Worm (Caenorhabditis elegans) whole organism, late embryonic: ENCODE results near the gene F55C12.19.
A peak's percentile ranks its signal among the peaks of the same experiment; 100 is the strongest.

Experiments used
- C08G9.2 ChIP-seq: sonication (generic microtip); optimal IDR thresholded peaks from 2 replicates; lab custom pipeline; 2016; ENCODE audit warnings: mild to moderate bottlenecking, missing genetic modification characterization, moderate library complexity, missing compliant biosample characterization
- F13H6.1 ChIP-seq: sonication (generic microtip); optimal IDR thresholded peaks from 2 replicates; lab custom pipeline; 2016; ENCODE audit warnings: missing genetic modification characterization, missing compliant biosample characterization
- K02D7.2 ChIP-seq: sonication (generic microtip); optimal IDR thresholded peaks from 2 replicates; lab custom pipeline; 2017; ENCODE audit warnings: mild to moderate bottlenecking, missing genetic modification characterization, missing compliant biosample characterization
- T23F11.4 ChIP-seq: fragments of 200-800 bp; sonication (Bioruptor generic); optimal IDR thresholded peaks from 2 replicates; lab custom pipeline; 2018; ENCODE audit warnings: mild to moderate bottlenecking, missing genetic modification characterization, missing compliant biosample characterization
- ama-1 ChIP-seq: fragments of 150-350 bp; optimal IDR thresholded peaks from 2 replicates; lab custom pipeline; 2014
- ceh-2 ChIP-seq: sonication (generic microtip); optimal IDR thresholded peaks from 2 replicates; lab custom pipeline; 2016; ENCODE audit warnings: missing genotype, missing genetic modification characterization, missing compliant biosample characterization
- ceh-22 ChIP-seq: sonication (generic microtip); optimal IDR thresholded peaks from 2 replicates; lab custom pipeline; 2017; ENCODE audit warnings: missing biosample characterization, missing genetic modification characterization
- ceh-30 ChIP-seq: fragments of 150-350 bp; optimal IDR thresholded peaks from 2 replicates; lab custom pipeline; 2014; ENCODE audit warnings: missing biosample characterization, missing genetic modification characterization
- ceh-34 ChIP-seq: sonication (generic microtip); optimal IDR thresholded peaks from 2 replicates; lab custom pipeline; 2016; ENCODE audit warnings: mild to moderate bottlenecking, missing genetic modification characterization, missing compliant biosample characterization
- ceh-48 ChIP-seq: sonication (generic microtip); optimal IDR thresholded peaks from 2 replicates; lab custom pipeline; 2016; ENCODE audit warnings: missing genetic modification characterization, inconsistent platforms, missing compliant biosample characterization
- ceh-9 ChIP-seq: sonication (generic microtip); optimal IDR thresholded peaks from 2 replicates; lab custom pipeline; 2016; ENCODE audit warnings: mild to moderate bottlenecking, missing genetic modification characterization, inconsistent platforms, missing compliant biosample characterization
- che-1 ChIP-seq: sonication (generic microtip); optimal IDR thresholded peaks from 2 replicates; lab custom pipeline; 2016; ENCODE audit warnings: mild to moderate bottlenecking, missing genetic modification characterization, missing compliant biosample characterization
- dmd-4 ChIP-seq: sonication (generic microtip); optimal IDR thresholded peaks from 2 replicates; lab custom pipeline; 2016; ENCODE audit warnings: borderline replicate concordance, missing genetic modification characterization, missing compliant biosample characterization
- dve-1 ChIP-seq: sonication (generic microtip); optimal IDR thresholded peaks from 2 replicates; lab custom pipeline; 2017; ENCODE audit warnings: antibody characterized with exemption, mild to moderate bottlenecking, missing genetic modification characterization, missing compliant biosample characterization
- elt-4 ChIP-seq: sonication (generic microtip); optimal IDR thresholded peaks from 2 replicates; lab custom pipeline; 2016; ENCODE audit warnings: missing genetic modification characterization, missing compliant biosample characterization
- eyg-1 ChIP-seq: sonication (generic microtip); optimal IDR thresholded peaks from 2 replicates; lab custom pipeline; 2016; ENCODE audit warnings: missing genotype, missing genetic modification characterization, missing compliant biosample characterization
- fkh-10 ChIP-seq: fragments of 150-350 bp; optimal IDR thresholded peaks from 2 replicates; lab custom pipeline; 2014; ENCODE audit warnings: missing biosample characterization, missing genetic modification reagents, missing genetic modification characterization
- fkh-6 ChIP-seq: sonication (generic microtip); optimal IDR thresholded peaks from 2 replicates; lab custom pipeline; 2016; ENCODE audit warnings: missing genetic modification characterization, missing compliant biosample characterization
- gmeb-2 ChIP-seq: sonication (generic microtip); optimal IDR thresholded peaks from 2 replicates; lab custom pipeline; 2016; ENCODE audit warnings: missing genetic modification characterization, inconsistent platforms, missing compliant biosample characterization
- hlh-13 ChIP-seq: fragments of 200-800 bp; sonication (Bioruptor generic); optimal IDR thresholded peaks from 2 replicates; lab custom pipeline; 2018; ENCODE audit warnings: mild to moderate bottlenecking, missing genetic modification characterization, missing compliant biosample characterization
- hlh-15 ChIP-seq: sonication (generic microtip); optimal IDR thresholded peaks from 2 replicates; lab custom pipeline; 2016; ENCODE audit warnings: missing genetic modification characterization, missing compliant biosample characterization
- hlh-30 ChIP-seq: sonication (generic microtip); optimal IDR thresholded peaks from 2 replicates; lab custom pipeline; 2017; ENCODE audit warnings: antibody characterized with exemption, missing genetic modification characterization, missing compliant biosample characterization; ENCODE audit not compliant: insufficient read depth
- hlh-6 ChIP-seq: sonication (generic microtip); optimal IDR thresholded peaks from 2 replicates; lab custom pipeline; 2016; ENCODE audit warnings: missing genotype, missing genetic modification characterization, missing compliant biosample characterization
- hlh-8 ChIP-seq: sonication (generic microtip); optimal IDR thresholded peaks from 2 replicates; lab custom pipeline; 2016; ENCODE audit warnings: missing genotype, missing genetic modification characterization, missing compliant biosample characterization
- lin-11 ChIP-seq: fragments of 200-800 bp; sonication (Bioruptor generic); optimal IDR thresholded peaks from 2 replicates; lab custom pipeline; 2018; ENCODE audit warnings: mild to moderate bottlenecking, missing genetic modification characterization, missing compliant biosample characterization
- mec-3 ChIP-seq: sonication (generic microtip); optimal IDR thresholded peaks from 2 replicates; lab custom pipeline; 2016; ENCODE audit warnings: borderline replicate concordance, missing genetic modification characterization, missing compliant biosample characterization
- nfya-1 ChIP-seq: sonication (generic microtip); optimal IDR thresholded peaks from 2 replicates; lab custom pipeline; 2017; ENCODE audit warnings: missing genetic modification characterization, mild to moderate bottlenecking, missing compliant biosample characterization, antibody characterized with exemption, moderate library complexity
- nhr-11 ChIP-seq: fragments of 150-350 bp; optimal IDR thresholded peaks from 2 replicates; lab custom pipeline; 2014; ENCODE audit warnings: missing biosample characterization, missing genetic modification characterization
- nhr-232 ChIP-seq: sonication (generic microtip); optimal IDR thresholded peaks from 2 replicates; lab custom pipeline; 2016; ENCODE audit warnings: missing genetic modification characterization, missing compliant biosample characterization
- pag-3 ChIP-seq: sonication (generic microtip); optimal IDR thresholded peaks from 2 replicates; lab custom pipeline; 2016; ENCODE audit warnings: missing compliant biosample characterization, missing genetic modification characterization, borderline replicate concordance
- pat-9 ChIP-seq: fragments of 200-800 bp; sonication (Bioruptor generic); optimal IDR thresholded peaks from 2 replicates; lab custom pipeline; 2018; ENCODE audit warnings: mild to moderate bottlenecking, missing genetic modification characterization, moderate library complexity, missing compliant biosample characterization
- pax-1 ChIP-seq: fragments of 150-350 bp; optimal IDR thresholded peaks from 2 replicates; lab custom pipeline; 2014; ENCODE audit warnings: missing biosample characterization, missing genetic modification characterization
- pros-1 ChIP-seq: fragments of 150-350 bp; optimal IDR thresholded peaks from 2 replicates; lab custom pipeline; 2014; ENCODE audit warnings: missing biosample characterization, missing genetic modification reagents, missing genetic modification characterization
- rnt-1 ChIP-seq: sonication (generic microtip); optimal IDR thresholded peaks from 2 replicates; lab custom pipeline; 2016; ENCODE audit warnings: missing genetic modification characterization, missing compliant biosample characterization
- sdc-2 ChIP-seq: sonication (generic microtip); optimal IDR thresholded peaks from 2 replicates; lab custom pipeline; 2016; ENCODE audit warnings: missing genotype, missing genetic modification characterization, missing compliant biosample characterization
- sox-2 ChIP-seq: fragments of 200-800 bp; sonication (Bioruptor generic); IDR thresholded peaks from 2 replicates; pipeline ENCODE4 v1.3.6; 2022; ENCODE audit warnings: missing genetic modification reagents, missing genetic modification characterization, missing compliant biosample characterization
- syd-9 ChIP-seq: sonication (generic microtip); optimal IDR thresholded peaks from 2 replicates; lab custom pipeline; 2016; ENCODE audit warnings: mild to moderate bottlenecking, missing genetic modification characterization, moderate library complexity, missing compliant biosample characterization
- tbx-2 ChIP-seq: sonication (generic microtip); optimal IDR thresholded peaks from 2 replicates; lab custom pipeline; 2016; ENCODE audit warnings: missing genetic modification characterization, missing compliant biosample characterization
- ttx-3 ChIP-seq: sonication (generic microtip); optimal IDR thresholded peaks from 2 replicates; lab custom pipeline; 2016; ENCODE audit warnings: missing genetic modification reagents, missing genetic modification characterization, missing compliant biosample characterization
- unc-3 ChIP-seq, 2 experiments: fragments of 200-800 bp in 1 of 2; sonication (Bioruptor generic) in 1 of 2; sonication (generic microtip) in 1 of 2; conservative IDR thresholded peaks in 1 of 2; optimal IDR thresholded peaks in 1 of 2; 2 replicates each; pipeline versions ENCODE4 v1.3.6 to Lab custom; 2016 to 2022; ENCODE audit warnings: missing compliant biosample characterization in 2 of 2, missing genetic modification characterization in 2 of 2, missing genetic modification reagents in 1 of 2
- unc-55 ChIP-seq: sonication (generic microtip); optimal IDR thresholded peaks from 2 replicates; lab custom pipeline; 2017; ENCODE audit warnings: missing biosample characterization, missing genetic modification reagents, missing genetic modification characterization
- unc-86 ChIP-seq: sonication (generic microtip); optimal IDR thresholded peaks from 2 replicates; lab custom pipeline; 2016; ENCODE audit warnings: missing genetic modification characterization, missing compliant biosample characterization
- ztf-16 ChIP-seq: sonication (generic microtip); optimal IDR thresholded peaks from 2 replicates; lab custom pipeline; 2017; ENCODE audit warnings: missing genetic modification characterization, missing compliant biosample characterization

F55C12.19 gene

DNA sequence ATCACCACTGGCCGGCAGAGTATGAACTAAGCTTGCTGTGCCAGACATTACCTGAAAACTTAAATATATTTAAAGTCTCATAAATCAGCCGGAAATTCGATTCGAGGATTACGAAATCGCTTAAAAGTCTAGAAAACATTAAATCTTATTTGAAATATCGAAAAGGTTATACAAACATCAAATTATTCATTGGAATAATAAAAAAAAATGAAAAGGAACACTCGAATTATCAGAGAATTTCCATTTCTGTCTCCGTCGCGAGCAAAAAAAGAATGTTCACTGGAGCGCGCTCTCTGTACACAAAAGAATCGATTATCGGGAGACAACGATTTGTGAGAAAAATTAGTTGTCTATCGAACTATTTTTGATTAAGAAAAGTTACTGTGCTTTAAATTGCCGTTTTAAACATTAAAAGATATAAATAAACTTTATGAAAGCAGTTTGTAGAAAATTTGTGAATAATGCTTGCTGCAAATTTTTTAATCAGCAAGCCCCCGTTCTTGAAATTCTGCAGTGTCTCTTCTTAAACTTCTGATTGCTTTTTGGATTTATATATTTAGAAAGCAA lies 29.7 kb upstream of the F55C12.19 start, which contains the start of gene fzo-1 (continued):
- TF ChIP-seq nhr-11 (tag; lab: Kevin White, UChicago) (no peak), syd-9 (tag; lab: Kevin White, UChicago) (peak; percentile 16), elt-4 (tag; lab: Kevin White, UChicago) (no peak), unc-3 (GFP tag; conservative IDR thresholded peaks at IDR 0.05; lab: Robert Waterston, UW) (no peak), unc-3 (tag; optimal IDR thresholded peaks at IDR 0.05; lab: Kevin White, UChicago) (peak; percentile 74), hlh-30 (tag; lab: Kevin White, UChicago) (no peak), K02D7.2 (tag; lab: Kevin White, UChicago) (no peak), ttx-3 (tag; lab: Kevin White, UChicago) (no peak), pag-3 (tag; lab: Kevin White, UChicago) (peak; percentile 75), ceh-22 (no peak), fkh-6 (tag; lab: Kevin White, UChicago) (peak; percentile 60), hlh-8 (tag; lab: Kevin White, UChicago) (peak; percentile 92), hlh-13 (no peak), unc-86 (tag; lab: Kevin White, UChicago) (peak; percentile 15), ceh-30 (tag; lab: Kevin White, UChicago) (no peak), nhr-232 (tag; lab: Kevin White, UChicago) (no peak), mec-3 (peak; percentile 40), ama-1 (lab: Kevin White, UChicago) (no peak), unc-55 (GFP tag; lab: Kevin White, UChicago) (no peak), pat-9 (tag; lab: Kevin White, UChicago) (no peak), C08G9.2 (tag; lab: Kevin White, UChicago) (peak; percentile 90), hlh-15 (peak; percentile 60), ztf-16 (tag; lab: Kevin White, UChicago) (peak; percentile 68), fkh-10 (GFP tag; lab: Kevin White, UChicago) (no peak), pros-1 (tag; lab: Kevin White, UChicago) (no peak), pax-1 (tag; lab: Kevin White, UChicago) (peak; percentile 49), gmeb-2 (tag; lab: Kevin White, UChicago) (peak; percentile 42), dmd-4 (peak; percentile 36), ceh-9 (tag; lab: Kevin White, UChicago) (no peak), hlh-6 (tag; lab: Kevin White, UChicago) (no peak), sox-2 (GFP tag; lab: Robert Waterston, UW) (no peak), ceh-48 (peak; percentile 23), sdc-2 (peak; percentile 68), tbx-2 (tag; lab: Kevin White, UChicago) (peak; percentile 95), eyg-1 (tag; lab: Kevin White, UChicago) (peak; percentile 67), che-1 (tag; lab: Kevin White, UChicago) (no peak), F13H6.1 (tag; lab: Kevin White, UChicago) (peak; percentile 80), nfya-1 (no peak), ceh-34 (tag; lab: Kevin White, UChicago) (peak; percentile 75), T23F11.4 (GFP tag; lab: Kevin White, UChicago) (no peak), rnt-1 (tag; lab: Kevin White, UChicago) (peak; percentile 59), ceh-2 (tag; lab: Kevin White, UChicago) (peak; percentile 97)

- TF ChIP-seq sdc-2 (no peak), ceh-22 (no peak), dve-1 (no peak), nhr-232 (tag; lab: Kevin White, UChicago) (no peak), lin-11 (tag; lab: Kevin White, UChicago) (no peak)
Observed at ce11 chrII:5838453-5838852, 27.5 kb upstream of the F55C12.19 start, which contains the start of gene ZK1248.15. Gene ZK1248.15, minus strand, starts transcription at chrII:5838553.
